Worm (Caenorhabditis elegans) whole organism, mixed stage, embryonic: ENCODE results near the gene srh-207.

ENCODE experiments used
- ces-1 ChIP-seq: fragments of 150-350 bp; optimal IDR thresholded peaks from 2 replicates; lab custom pipeline; 2014; ENCODE audit warnings: missing biosample characterization, missing genetic modification reagents, missing genetic modification characterization
- drap-1 ChIP-seq: fragments of 200-800 bp; sonication (Bioruptor generic); optimal IDR thresholded peaks from 3 replicates; lab custom pipeline; 2018; ENCODE audit warnings: mild to moderate bottlenecking, missing genetic modification characterization, missing compliant biosample characterization
- elt-3 ChIP-seq: fragments of 150-350 bp; optimal IDR thresholded peaks from 2 replicates; lab custom pipeline; 2014; ENCODE audit warnings: missing biosample characterization, missing genetic modification characterization
- lsy-2 ChIP-seq: fragments of 150-350 bp; optimal IDR thresholded peaks from 2 replicates; lab custom pipeline; 2014; ENCODE audit warnings: missing biosample characterization, missing genetic modification characterization
- mep-1 ChIP-seq: fragments of 150-350 bp; optimal IDR thresholded peaks from 2 replicates; lab custom pipeline; 2017; ENCODE audit warnings: missing biosample characterization, missing genetic modification reagents, missing genetic modification characterization, inconsistent platforms
- nhr-237 ChIP-seq: fragments of 150-350 bp; optimal IDR thresholded peaks from 2 replicates; lab custom pipeline; 2014; ENCODE audit warnings: missing biosample characterization, missing genetic modification characterization
- pha-4 ChIP-seq: fragments of 150-350 bp; optimal IDR thresholded peaks from 2 replicates; lab custom pipeline; 2018; ENCODE audit warnings: missing biosample characterization, missing genetic modification reagents, missing genetic modification characterization
- sptf-1 ChIP-seq: sonication (generic microtip); optimal IDR thresholded peaks from 2 replicates; lab custom pipeline; 2017; ENCODE audit warnings: mild to moderate bottlenecking, missing genetic modification characterization, moderate library complexity, missing compliant biosample characterization
- unc-62 ChIP-seq: fragments of 150-350 bp; optimal IDR thresholded peaks from 2 replicates; lab custom pipeline; 2014; ENCODE audit warnings: missing biosample characterization, missing genetic modification reagents, missing genetic modification characterization

DNA sequence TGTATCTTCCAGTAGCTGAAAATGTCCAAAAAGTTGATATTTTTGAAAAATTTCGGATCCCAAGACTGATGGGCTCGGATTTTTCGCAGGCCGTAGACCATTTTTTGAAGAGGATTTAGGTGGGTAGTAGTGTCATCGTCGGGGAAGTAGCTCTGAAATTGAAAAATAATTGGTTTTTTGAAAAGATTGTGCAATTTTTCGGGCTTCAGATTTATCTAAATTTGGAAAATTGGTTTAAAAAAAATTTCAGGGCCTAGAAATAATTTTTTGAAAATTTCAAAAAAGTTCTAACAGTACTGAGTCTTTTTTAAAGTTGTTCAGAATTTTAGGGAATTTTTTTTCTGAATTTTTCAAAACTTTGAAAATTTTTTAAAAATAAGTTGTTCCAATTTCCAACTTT lies 27.5 kb downstream of the srh-207 start, which contains the start of gene nhr-288:
- TF ChIP-seq nhr-237 (no peak), sptf-1 (tag; lab: Kevin White, UChicago) (no peak), pha-4 (tag; lab: Kevin White, UChicago) (no peak), unc-62 (GFP tag; lab: Kevin White, UChicago) (no peak), drap-1 (GFP tag; lab: Kevin White, UChicago) (no peak), mep-1 (tag; lab: Kevin White, UChicago) (no peak), elt-3 (no peak), lsy-2 (tag; lab: Kevin White, UChicago) (no peak), ces-1 (GFP tag; lab: Kevin White, UChicago) (no peak)
